Worm (Caenorhabditis elegans): Measurements from ENCODE around the gene F01D5.7.

- TF ChIP-seq F33H1.4 (GFP tag; IDR thresholded peaks at IDR 0.05) (no peak), zfh-2 (GFP tag; conservative IDR thresholded peaks at IDR 0.05) (no peak), F39B2.1 (GFP tag; IDR thresholded peaks at IDR 0.05) (no peak), die-1 (tag; optimal IDR thresholded peaks at IDR 0.05) (no peak), unc-62 (GFP tag; optimal IDR thresholded peaks at IDR 0.05) (no peak)
Measured at ce11 chrII:14049097-14049496, 40.6 kb downstream of the F01D5.7 start.

All from whole organism, young adult.